Fruit fly (Drosophila melanogaster): ENCODE results near the gene Hsdl2.

Hsdl2 gene

dm6 chr3R:27685539-27686012 is 8.3 kb downstream of the Hsdl2 start, which contains the start of gene CG12880:
CG12880 (plus strand) TSS chr3R:27685962.
- TF ChIP-seq CG15710 (tag; optimal IDR thresholded peaks at IDR 0.05) (peak; percentile 42), rn (GFP tag; IDR thresholded peaks at IDR 0.05) (no peak), CG10348 (GFP tag; IDR thresholded peaks at IDR 0.05) (no peak), CG34367 (tag; optimal IDR thresholded peaks at IDR 0.05) (no peak), CG8159 (tag; optimal IDR thresholded peaks at IDR 0.05) (peak; percentile 57), Ets98B (GFP tag; IDR thresholded peaks at IDR 0.05) (no peak), D1 (tag; optimal IDR thresholded peaks at IDR 0.05) (no peak), CG9948 (tag; optimal IDR thresholded peaks at IDR 0.05) (peak; percentile 21), CG14655 (GFP tag; optimal IDR thresholded peaks at IDR 0.05) (peak; percentile 72), CG12605 (GFP tag; IDR thresholded peaks at IDR 0.05) (no peak), EcR (GFP tag; optimal IDR thresholded peaks at IDR 0.05) (no peak), Pif1B (GFP tag; optimal IDR thresholded peaks at IDR 0.05) (peak; percentile 35), Snoo (tag; optimal IDR thresholded peaks at IDR 0.05) (no peak), CG32121 (GFP tag; IDR thresholded peaks at IDR 0.05) (no peak), fd96Ca (GFP tag; IDR thresholded peaks at IDR 0.05) (no peak), CG4496 (GFP tag; IDR thresholded peaks at IDR 0.05) (no peak; the same call in 2 of the 3 replicates), CG17806 (tag; optimal IDR thresholded peaks at IDR 0.05) (no peak), CG13204 (GFP tag; optimal IDR thresholded peaks at IDR 0.05) (no peak), Pif1A (GFP tag; optimal IDR thresholded peaks at IDR 0.05) (peak; percentile 22), CG8301 (tag; optimal IDR thresholded peaks at IDR 0.05) (peak; percentile 40), gl (tag; optimal IDR thresholded peaks at IDR 0.05) (no peak)

dm6 chr3R:27688034-27688433 is 10.7 kb downstream of the Hsdl2 start, which contains the start of gene CG31055:
CG31055 (minus strand) TSS chr3R:27688134.
- no peak for TF ChIP-seq CG13204 (GFP tag; optimal IDR thresholded peaks at IDR 0.05)
- TF ChIP-seq Pif1B (GFP tag; optimal IDR thresholded peaks at IDR 0.05): no peak
- no peak for TF ChIP-seq CG10348 (GFP tag; IDR thresholded peaks at IDR 0.05)
- TF ChIP-seq CG4496 (GFP tag; IDR thresholded peaks at IDR 0.05): no peak
- TF ChIP-seq CG15710 (tag; optimal IDR thresholded peaks at IDR 0.05): no peak
- TF ChIP-seq Pif1A (GFP tag; optimal IDR thresholded peaks at IDR 0.05): no peak
- no peak for TF ChIP-seq D1 (tag; optimal IDR thresholded peaks at IDR 0.05)
- no peak for TF ChIP-seq Ets98B (GFP tag; IDR thresholded peaks at IDR 0.05)
- no peak for TF ChIP-seq CG14655 (GFP tag; optimal IDR thresholded peaks at IDR 0.05)
- no peak for TF ChIP-seq CG12605 (GFP tag; IDR thresholded peaks at IDR 0.05)
- no peak for TF ChIP-seq CG8301 (tag; optimal IDR thresholded peaks at IDR 0.05)
- no peak for TF ChIP-seq CG8159 (tag; optimal IDR thresholded peaks at IDR 0.05)
- no peak for TF ChIP-seq CG9948 (tag; optimal IDR thresholded peaks at IDR 0.05)
- TF ChIP-seq CG17806 (tag; optimal IDR thresholded peaks at IDR 0.05): no peak
- TF ChIP-seq CG34367 (tag; optimal IDR thresholded peaks at IDR 0.05): no peak
- no peak for TF ChIP-seq EcR (GFP tag; optimal IDR thresholded peaks at IDR 0.05)
- no peak for TF ChIP-seq rn (GFP tag; IDR thresholded peaks at IDR 0.05)
- no peak for TF ChIP-seq fd96Ca (GFP tag; IDR thresholded peaks at IDR 0.05)

dm6 chr3R:27692645-27693307 is 15.5 kb downstream of the Hsdl2 start:
- TF ChIP-seq fd96Ca (GFP tag; IDR thresholded peaks at IDR 0.05): no peak
- TF ChIP-seq gl (tag; optimal IDR thresholded peaks at IDR 0.05): no peak
- peak; percentile 85 for TF ChIP-seq EcR (GFP tag; optimal IDR thresholded peaks at IDR 0.05)
- TF ChIP-seq CG13204 (GFP tag; optimal IDR thresholded peaks at IDR 0.05): peak; percentile 52

dm6 chr3R:27694018-27694417 is 16.7 kb downstream of the Hsdl2 start, which contains the start of gene CG43319:
CG43319 (plus strand) TSS chr3R:27694318.
- TF ChIP-seq Pif1A (GFP tag; optimal IDR thresholded peaks at IDR 0.05): no peak

- TF ChIP-seq gl (tag; optimal IDR thresholded peaks at IDR 0.05): no peak
- TF ChIP-seq CG14655 (GFP tag; optimal IDR thresholded peaks at IDR 0.05): no peak
- no peak for TF ChIP-seq CG8301 (tag; optimal IDR thresholded peaks at IDR 0.05)
- no peak for TF ChIP-seq EcR (GFP tag; optimal IDR thresholded peaks at IDR 0.05)
- TF ChIP-seq Pif1B (GFP tag; optimal IDR thresholded peaks at IDR 0.05): no peak
- no peak for TF ChIP-seq Ets98B (GFP tag; IDR thresholded peaks at IDR 0.05)
- TF ChIP-seq CG4496 (GFP tag; IDR thresholded peaks at IDR 0.05): no peak
- TF ChIP-seq rn (GFP tag; IDR thresholded peaks at IDR 0.05): no peak
- no peak for TF ChIP-seq CG34367 (tag; optimal IDR thresholded peaks at IDR 0.05)
- TF ChIP-seq CG9948 (tag; optimal IDR thresholded peaks at IDR 0.05): no peak
- no peak for TF ChIP-seq fd96Ca (GFP tag; IDR thresholded peaks at IDR 0.05)
- no peak for TF ChIP-seq CG13204 (GFP tag; optimal IDR thresholded peaks at IDR 0.05)
- TF ChIP-seq CG10348 (GFP tag; IDR thresholded peaks at IDR 0.05): no peak
- no peak for TF ChIP-seq CG17806 (tag; optimal IDR thresholded peaks at IDR 0.05)
- no peak for TF ChIP-seq CG8159 (tag; optimal IDR thresholded peaks at IDR 0.05)
- no peak for TF ChIP-seq CG32121 (GFP tag; IDR thresholded peaks at IDR 0.05)
- no peak for TF ChIP-seq CG12605 (GFP tag; IDR thresholded peaks at IDR 0.05)
- TF ChIP-seq D1 (tag; optimal IDR thresholded peaks at IDR 0.05): no peak
These were observed 17.3 kb downstream of the Hsdl2 start, which contains the start of gene Acp98AB for dm6 chr3R:27694583-27694982. Acp98AB (plus strand) TSS chr3R:27694883.

dm6 chr3R:27695019-27695418 is 17.7 kb downstream of the Hsdl2 start, which contains the start of gene HSPBAP1:
HSPBAP1 (plus strand) TSS chr3R:27695235.
- TF ChIP-seq CG4496 (GFP tag; IDR thresholded peaks at IDR 0.05) (0 out of 3 replicates have a peak, but pooled peaks have one; percentile 16), CG34367 (tag; optimal IDR thresholded peaks at IDR 0.05) (no peak)
